Worm (Caenorhabditis elegans) whole organism, midembryonic: ENCODE data around the gene F31F7.2.

Experiments
- T22C8.4 ChIP-seq: fragments of 200-800 bp; sonication (Bioruptor generic); IDR thresholded peaks from 2 replicates; pipeline ENCODE4 v1.3.6; 2022; ENCODE audit warnings: missing genetic modification characterization, missing compliant biosample characterization
- flt-1 ChIP-seq: fragments of 200-800 bp; sonication (Bioruptor generic); IDR thresholded peaks from 2 replicates; pipeline ENCODE4 v1.3.6; 2022; ENCODE audit warnings: missing genetic modification characterization, missing compliant biosample characterization
- klf-2 ChIP-seq: fragments of 200-800 bp; sonication (Bioruptor generic); conservative IDR thresholded peaks from 2 replicates; pipeline ENCODE4 v1.3.6; 2022; ENCODE audit warnings: missing genetic modification reagents, missing genetic modification characterization, missing compliant biosample characterization
- med-1 ChIP-seq: sonication (generic microtip); optimal IDR thresholded peaks from 2 replicates; lab custom pipeline; 2017; ENCODE audit warnings: missing genetic modification characterization, mild to moderate bottlenecking, missing compliant biosample characterization, antibody characterized with exemption, missing genetic modification reagents; ENCODE audit not compliant: insufficient read depth
- ref-1 ChIP-seq: fragments of 200-800 bp; sonication (Bioruptor generic); conservative IDR thresholded peaks from 2 replicates; pipeline ENCODE4 v1.3.6; 2022; ENCODE audit warnings: missing genetic modification reagents, missing genetic modification characterization, missing compliant biosample characterization
- tab-1 ChIP-seq: fragments of 200-800 bp; sonication (Bioruptor generic); IDR thresholded peaks from 2 replicates; pipeline ENCODE4 v1.3.6; 2022; ENCODE audit warnings: missing genetic modification characterization, missing compliant biosample characterization
- ztf-29 ChIP-seq: fragments of 200-800 bp; sonication (Bioruptor generic); IDR thresholded peaks from 2 replicates; pipeline ENCODE4 v1.3.6; 2022; ENCODE audit warnings: missing genetic modification reagents, missing genetic modification characterization, missing compliant biosample characterization

DNA sequence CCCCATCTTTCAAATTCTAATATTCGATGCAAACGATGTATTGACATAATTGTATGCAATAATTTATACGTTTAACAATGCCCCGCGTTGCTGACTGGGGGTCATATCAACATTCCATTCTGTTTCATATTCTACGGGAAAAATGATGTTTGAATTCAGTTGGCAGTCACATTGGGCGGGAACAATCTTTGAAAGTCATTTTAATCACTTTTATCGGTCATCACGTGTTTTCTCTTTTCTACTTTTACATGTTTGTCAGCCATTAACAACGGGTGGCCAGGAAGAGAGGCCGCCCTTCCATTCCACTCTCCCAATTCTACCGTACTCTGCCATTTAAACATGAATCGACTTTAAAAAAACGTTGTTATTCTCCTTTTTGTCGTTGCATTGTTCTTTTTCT is 21.9 kb upstream of the F31F7.2 start:
- TF ChIP-seq tab-1 (GFP tag; lab: Robert Waterston, UW) = no peak
- no peak for TF ChIP-seq ztf-29 (GFP tag; lab: Robert Waterston, UW)
- no peak for TF ChIP-seq flt-1
- no peak for TF ChIP-seq klf-2 (GFP tag; lab: Robert Waterston, UW)
- no peak for TF ChIP-seq T22C8.4
- no peak for TF ChIP-seq ref-1
- no peak for TF ChIP-seq med-1 (GFP tag; lab: Kevin White, UChicago)
